Worm (Caenorhabditis elegans) whole organism, midembryonic: ENCODE results near the gene math-5.

ENCODE experiments used
- T22C8.4 ChIP-seq: fragments of 200-800 bp; sonication (Bioruptor generic); IDR thresholded peaks from 2 replicates; pipeline ENCODE4 v1.3.6; 2022; ENCODE audit warnings: missing genetic modification characterization, missing compliant biosample characterization
- cog-1 ChIP-seq: sonication (generic microtip); optimal IDR thresholded peaks from 2 replicates; lab custom pipeline; 2016; ENCODE audit warnings: missing genetic modification characterization, missing compliant biosample characterization
- flt-1 ChIP-seq: fragments of 200-800 bp; sonication (Bioruptor generic); IDR thresholded peaks from 2 replicates; pipeline ENCODE4 v1.3.6; 2022; ENCODE audit warnings: missing genetic modification characterization, missing compliant biosample characterization
- klf-2 ChIP-seq: fragments of 200-800 bp; sonication (Bioruptor generic); conservative IDR thresholded peaks from 2 replicates; pipeline ENCODE4 v1.3.6; 2022; ENCODE audit warnings: missing genetic modification reagents, missing genetic modification characterization, missing compliant biosample characterization
- med-1 ChIP-seq: sonication (generic microtip); optimal IDR thresholded peaks from 2 replicates; lab custom pipeline; 2017; ENCODE audit warnings: missing genetic modification characterization, mild to moderate bottlenecking, missing compliant biosample characterization, antibody characterized with exemption, missing genetic modification reagents; ENCODE audit not compliant: insufficient read depth
- ref-1 ChIP-seq: fragments of 200-800 bp; sonication (Bioruptor generic); conservative IDR thresholded peaks from 2 replicates; pipeline ENCODE4 v1.3.6; 2022; ENCODE audit warnings: missing genetic modification reagents, missing genetic modification characterization, missing compliant biosample characterization
- tab-1 ChIP-seq: fragments of 200-800 bp; sonication (Bioruptor generic); IDR thresholded peaks from 2 replicates; pipeline ENCODE4 v1.3.6; 2022; ENCODE audit warnings: missing genetic modification characterization, missing compliant biosample characterization
- ztf-23 ChIP-seq: fragments of 200-800 bp; sonication (Bioruptor generic); IDR thresholded peaks from 2 replicates; pipeline ENCODE4 v1.3.6; 2022; ENCODE audit warnings: missing genetic modification reagents, missing genetic modification characterization, missing compliant biosample characterization
- ztf-29 ChIP-seq: fragments of 200-800 bp; sonication (Bioruptor generic); IDR thresholded peaks from 2 replicates; pipeline ENCODE4 v1.3.6; 2022; ENCODE audit warnings: missing genetic modification reagents, missing genetic modification characterization, missing compliant biosample characterization

ce11 chrII:1842894-1843293 is 39.7 kb downstream of the math-5 start, which contains the start of the genes C52E2.5 and C52E2.4:
- no peak for TF ChIP-seq klf-2
- TF ChIP-seq cog-1, result no peak
- no peak for TF ChIP-seq flt-1 (GFP tag; lab: Robert Waterston, UW)
- TF ChIP-seq ref-1 (GFP tag; lab: Robert Waterston, UW), result no peak
- TF ChIP-seq ztf-23 (GFP tag; lab: Robert Waterston, UW), result no peak
- no peak for TF ChIP-seq tab-1 (GFP tag; lab: Robert Waterston, UW)
- TF ChIP-seq ztf-29 (GFP tag; lab: Robert Waterston, UW), result no peak
- TF ChIP-seq med-1, result no peak
- TF ChIP-seq T22C8.4 (GFP tag; lab: Robert Waterston, UW), result no peak
